Fruit fly (Drosophila melanogaster) whole organism, embryonic: ENCODE results near the gene CG32681.

Source experiments
- Adf1 ChIP-seq: fragments of 200-800 bp; sonication (Bioruptor generic); IDR thresholded peaks from 2 replicates; pipeline ENCODE4 v1.3.6; 2022; ENCODE audit warnings: missing biosample characterization, missing genetic modification characterization
- Antp ChIP-seq: fragments of 200-800 bp; sonication (Bioruptor generic); optimal IDR thresholded peaks from 3 replicates; lab custom pipeline; 2016; ENCODE audit warnings: missing biosample characterization, missing genetic modification characterization
- CG11085 ChIP-seq: fragments of 200-800 bp; sonication (Bioruptor generic); IDR thresholded peaks from 2 replicates; pipeline ENCODE4 v1.3.6; 2022; ENCODE audit warnings: missing biosample characterization, missing genetic modification characterization
- CG11504 ChIP-seq: fragments of 200-800 bp; sonication (Bioruptor generic); optimal IDR thresholded peaks from 3 replicates; lab custom pipeline; 2019; ENCODE audit warnings: missing biosample characterization, mild to moderate bottlenecking, missing genetic modification characterization, moderate library complexity
- CG13775 ChIP-seq: fragments of 200-800 bp; sonication (Bioruptor generic); optimal IDR thresholded peaks from 3 replicates; lab custom pipeline; 2017; ENCODE audit warnings: missing biosample characterization, mild to moderate bottlenecking, missing genetic modification characterization
- CG15696 ChIP-seq: fragments of 200-800 bp; sonication (Bioruptor generic); optimal IDR thresholded peaks from 2 replicates; lab custom pipeline; 2019; ENCODE audit warnings: missing biosample characterization, mild to moderate bottlenecking, missing genetic modification characterization, moderate library complexity
- CG16779 ChIP-seq: fragments of 200-800 bp; sonication (Bioruptor generic); IDR thresholded peaks from 2 replicates; pipeline ENCODE4 v1.3.6; 2022; ENCODE audit warnings: missing biosample characterization, missing genetic modification characterization
- CG17829 ChIP-seq: fragments of 200-800 bp; optimal IDR thresholded peaks from 2 replicates; lab custom pipeline; 2019; ENCODE audit warnings: missing biosample characterization, mild to moderate bottlenecking, missing genetic modification characterization, moderate library complexity
- CG1792 ChIP-seq: fragments of 200-800 bp; sonication (Bioruptor generic); optimal IDR thresholded peaks from 2 replicates; lab custom pipeline; 2016; ENCODE audit warnings: missing biosample characterization, missing genetic modification characterization
- CG18011 ChIP-seq: fragments of 200-800 bp; sonication (Bioruptor generic); optimal IDR thresholded peaks from 2 replicates; lab custom pipeline; 2017; ENCODE audit warnings: missing biosample characterization, missing genetic modification characterization, mild to moderate bottlenecking, moderate library complexity, missing genotype
- CG18599 ChIP-seq: fragments of 200-800 bp; sonication (Bioruptor generic); optimal IDR thresholded peaks from 3 replicates; lab custom pipeline; 2017; ENCODE audit warnings: missing biosample characterization, missing genetic modification characterization, mild to moderate bottlenecking, moderate library complexity, missing genetic modification reagents
- CG2199 ChIP-seq: fragments of 200-800 bp; sonication (Bioruptor generic); IDR thresholded peaks from 3 replicates; pipeline ENCODE4 v1.3.6; 2022; ENCODE audit warnings: missing biosample characterization, missing genetic modification characterization
- CG30431 ChIP-seq: fragments of 200-800 bp; sonication (Bioruptor generic); optimal IDR thresholded peaks from 2 replicates; lab custom pipeline; 2017; ENCODE audit warnings: missing biosample characterization, missing genetic modification characterization
- CG31224 ChIP-seq: fragments of 200-800 bp; sonication (Bioruptor generic); IDR thresholded peaks from 2 replicates; pipeline ENCODE4 v1.3.6; 2022; ENCODE audit warnings: missing biosample characterization, missing genetic modification characterization
- CG32772 ChIP-seq: fragments of 200-800 bp; sonication (Bioruptor generic); IDR thresholded peaks from 2 replicates; pipeline ENCODE4 v1.3.6; 2022; ENCODE audit warnings: missing biosample characterization, missing genetic modification characterization
- CG3995 ChIP-seq: fragments of 200-800 bp; sonication (Bioruptor generic); optimal IDR thresholded peaks from 3 replicates; lab custom pipeline; 2016; ENCODE audit warnings: missing biosample characterization, missing genetic modification characterization
- CG43689 ChIP-seq: fragments of 200-800 bp; sonication (Bioruptor generic); IDR thresholded peaks from 2 replicates; pipeline ENCODE4 v1.3.6; 2022; ENCODE audit warnings: missing biosample characterization, missing genetic modification characterization
- CG8281 ChIP-seq: fragments of 200-800 bp; sonication (Bioruptor generic); optimal IDR thresholded peaks from 2 replicates; lab custom pipeline; 2018; ENCODE audit warnings: missing biosample characterization, mild to moderate bottlenecking, missing genetic modification characterization, moderate library complexity
- CG8290 ChIP-seq, 3 experiments: fragments of 200-800 bp; sonication (Bioruptor generic); optimal IDR thresholded peaks; 2 replicates each; lab custom pipeline; 2016 to 2019; ENCODE audit warnings: missing biosample characterization in 3 of 3, missing genetic modification characterization in 3 of 3, mild to moderate bottlenecking in 2 of 3, moderate library complexity in 1 of 3
- CG9817 ChIP-seq: fragments of 200-800 bp; sonication (Bioruptor generic); optimal IDR thresholded peaks from 2 replicates; lab custom pipeline; 2018; ENCODE audit warnings: missing biosample characterization, mild to moderate bottlenecking, missing genetic modification characterization, moderate library complexity
- Dad ChIP-seq: fragments of 200-800 bp; sonication (Bioruptor generic); optimal IDR thresholded peaks from 3 replicates; lab custom pipeline; 2016; ENCODE audit warnings: missing biosample characterization, missing genetic modification characterization
- Deaf1 ChIP-seq: fragments of 200-800 bp; optimal IDR thresholded peaks from 3 replicates; lab custom pipeline; 2019; ENCODE audit warnings: missing biosample characterization, mild to moderate bottlenecking, missing genetic modification characterization, moderate library complexity
- Dfd ChIP-seq, 2 experiments: fragments of >200 bp; optimal IDR thresholded peaks; 2 replicates each; lab custom pipeline; 2017; ENCODE audit warnings: missing biosample characterization in 2 of 2, missing genetic modification characterization in 2 of 2
- Ets65A ChIP-seq: fragments of 200-800 bp; sonication (Bioruptor generic); peaks from one replicate; lab custom pipeline; 2016; ENCODE audit warnings: missing biosample characterization, missing genetic modification characterization
- Gug ChIP-seq: fragments of 200-800 bp; sonication (Bioruptor generic); IDR thresholded peaks from 4 replicates; pipeline ENCODE4 v1.3.6; 2022; ENCODE audit warnings: missing biosample characterization, missing genetic modification characterization
- Lhr ChIP-seq: fragments of 200-800 bp; sonication (Bioruptor generic); optimal IDR thresholded peaks from 3 replicates; lab custom pipeline; 2017; ENCODE audit warnings: mild to moderate bottlenecking, missing biosample characterization, missing genetic modification reagents, missing genetic modification characterization
- Mrtf ChIP-seq: fragments of 200-800 bp; sonication (Bioruptor generic); IDR thresholded peaks from 3 replicates; pipeline ENCODE4 v1.3.6; 2022; ENCODE audit warnings: missing biosample characterization, missing genetic modification characterization
- Side ChIP-seq: fragments of 200-800 bp; sonication (Bioruptor generic); optimal IDR thresholded peaks from 2 replicates; lab custom pipeline; 2016; ENCODE audit warnings: missing biosample characterization, missing genetic modification characterization
- Ssrp ChIP-seq: fragments of 200-800 bp; sonication (Bioruptor generic); optimal IDR thresholded peaks from 2 replicates; lab custom pipeline; 2018; ENCODE audit warnings: missing biosample characterization, mild to moderate bottlenecking, missing genetic modification characterization, moderate library complexity
- TFAM ChIP-seq: fragments of 200-800 bp; sonication (Bioruptor generic); optimal IDR thresholded peaks from 2 replicates; lab custom pipeline; 2017; ENCODE audit warnings: missing biosample characterization, missing genetic modification characterization, inconsistent platforms
- abd-A ChIP-seq: fragments of 200-800 bp; sonication (Bioruptor generic); optimal IDR thresholded peaks from 3 replicates; lab custom pipeline; 2019; ENCODE audit warnings: missing biosample characterization, mild to moderate bottlenecking, missing genetic modification characterization, moderate library complexity
- ato ChIP-seq: fragments of 200-800 bp; sonication (Bioruptor generic); IDR thresholded peaks from 2 replicates; pipeline ENCODE4 v1.3.6; 2022; ENCODE audit warnings: missing biosample characterization, missing genetic modification characterization; ENCODE audit not compliant: partially characterized antibody
- bbx ChIP-seq: fragments of 200-800 bp; sonication (Bioruptor generic); IDR thresholded peaks from 2 replicates; pipeline ENCODE4 v1.3.6; 2022; ENCODE audit warnings: missing biosample characterization, missing genetic modification characterization; ENCODE audit not compliant: partially characterized antibody
- bcd ChIP-seq: fragments of 200-800 bp; sonication (Bioruptor generic); optimal IDR thresholded peaks from 2 replicates; lab custom pipeline; 2017; ENCODE audit warnings: missing biosample characterization, mild to moderate bottlenecking, missing genetic modification characterization
- cwo ChIP-seq: fragments of 200-800 bp; sonication (Bioruptor generic); optimal IDR thresholded peaks from 3 replicates; lab custom pipeline; 2017; ENCODE audit warnings: missing biosample characterization, missing genetic modification characterization, mild to moderate bottlenecking, moderate library complexity, missing genetic modification reagents
- dan ChIP-seq: fragments of 200-800 bp; sonication (Bioruptor generic); IDR thresholded peaks from 2 replicates; pipeline ENCODE4 v1.3.6; 2022; ENCODE audit warnings: missing biosample characterization, missing genetic modification characterization
- dati ChIP-seq: fragments of 200-800 bp; sonication (Bioruptor generic); IDR thresholded peaks from 2 replicates; pipeline ENCODE4 v1.3.6; 2022; ENCODE audit warnings: missing biosample characterization, missing genetic modification characterization
- dimm ChIP-seq: fragments of 200-800 bp; sonication (Bioruptor generic); IDR thresholded peaks from 2 replicates; pipeline ENCODE4 v1.3.6; 2022; ENCODE audit warnings: missing biosample characterization, missing genetic modification characterization
- gce ChIP-seq: fragments of 200-800 bp; sonication (Bioruptor generic); IDR thresholded peaks from 3 replicates; pipeline ENCODE4 v1.3.6; 2022; ENCODE audit warnings: missing biosample characterization, missing genetic modification characterization
- kni ChIP-seq: fragments of 200-800 bp; sonication (Bioruptor generic); optimal IDR thresholded peaks from 3 replicates; lab custom pipeline; 2017; ENCODE audit warnings: mild to moderate bottlenecking, missing biosample characterization, missing genetic modification reagents, missing genetic modification characterization
- lov ChIP-seq, 2 experiments: fragments of 200-800 bp in 1 of 2; fragments of >200 bp in 1 of 2; sonication (Bioruptor generic) in 1 of 2; IDR thresholded peaks in 1 of 2; optimal IDR thresholded peaks in 1 of 2; 2 replicates in 1 of 2; 3 replicates in 1 of 2; pipeline versions ENCODE4 v1.3.6 to Lab custom; 2017 to 2022; ENCODE audit warnings: missing biosample characterization in 1 of 2, missing genetic modification characterization in 1 of 2
- p53 ChIP-seq: fragments of 200-800 bp; sonication (Bioruptor generic); optimal IDR thresholded peaks from 2 replicates; lab custom pipeline; 2016; ENCODE audit warnings: missing biosample characterization, missing genetic modification characterization
- pan ChIP-seq, 4 experiments: fragments of >200 bp in 3 of 4; fragments of 200-800 bp in 1 of 4; sonication (Bioruptor generic) in 1 of 4; optimal IDR thresholded peaks in 3 of 4; IDR thresholded peaks in 1 of 4; 2 replicates each; pipeline versions ENCODE4 v1.3.6 to Lab custom; 2017 to 2022; ENCODE audit warnings: missing biosample characterization in 2 of 4, missing genetic modification characterization in 2 of 4, mixed read lengths in 1 of 4
- pum ChIP-seq: fragments of 200-800 bp; sonication (Bioruptor generic); optimal IDR thresholded peaks from 2 replicates; lab custom pipeline; 2016; ENCODE audit warnings: missing biosample characterization, missing genetic modification characterization
- ranshi ChIP-seq: fragments of 200-800 bp; sonication (Bioruptor generic); IDR thresholded peaks from 2 replicates; pipeline ENCODE4 v1.3.6; 2022; ENCODE audit warnings: missing biosample characterization, missing genetic modification characterization
- sob ChIP-seq: fragments of 200-800 bp; sonication (Bioruptor generic); IDR thresholded peaks from 2 replicates; pipeline ENCODE4 v1.3.6; 2022; ENCODE audit warnings: missing biosample characterization, missing genetic modification characterization
- ssp ChIP-seq: fragments of 200-800 bp; sonication (Bioruptor generic); IDR thresholded peaks from 2 replicates; pipeline ENCODE4 v1.3.6; 2022; ENCODE audit warnings: missing biosample characterization, missing genetic modification characterization
- vfl ChIP-seq: fragments of 200-800 bp; sonication (Bioruptor generic); optimal IDR thresholded peaks from 2 replicates; lab custom pipeline; 2016; ENCODE audit warnings: missing biosample characterization, missing genetic modification characterization
- vnd ChIP-seq: fragments of 200-800 bp; sonication (Bioruptor generic); IDR thresholded peaks from 3 replicates; pipeline ENCODE4 v1.3.6; 2022; ENCODE audit warnings: missing biosample characterization, missing genetic modification characterization; ENCODE audit not compliant: partially characterized antibody
- wor ChIP-seq: fragments of 200-800 bp; sonication (Bioruptor generic); IDR thresholded peaks from 2 replicates; pipeline ENCODE4 v1.3.6; 2022; ENCODE audit warnings: missing biosample characterization, missing genetic modification characterization
- yki ChIP-seq: fragments of >200 bp; optimal IDR thresholded peaks from 3 replicates; lab custom pipeline; 2018

The CG32681 gene

DNA sequence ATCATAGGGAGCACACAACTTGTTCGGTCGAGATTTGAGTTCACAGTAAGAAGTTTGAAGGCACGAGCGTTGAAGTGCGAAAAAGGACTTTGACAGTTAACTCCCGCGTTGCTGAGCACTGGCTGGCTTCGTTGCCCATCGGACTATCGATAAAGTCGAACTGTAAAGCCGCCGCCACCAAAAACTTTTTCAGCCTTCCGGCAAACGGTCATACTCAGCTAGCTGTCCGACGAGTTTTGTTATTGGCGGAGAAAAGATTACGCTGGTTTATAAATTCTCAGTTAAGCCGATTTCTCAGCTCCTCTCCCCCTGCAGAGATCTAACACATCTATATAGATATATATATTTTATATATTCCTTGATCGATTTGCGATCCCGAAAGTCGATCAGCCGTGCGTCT is 4.6 kb upstream of the CG32681 start, which contains the start of the genes Psf3 and flw (continued):
- TF ChIP-seq CG3995 (GFP tag; lab: Kevin White, UChicago) = no peak
- TF ChIP-seq CG30431 = no peak
- peak; percentile 89 for TF ChIP-seq Ets65A
- no peak for TF ChIP-seq CG32772 (GFP tag; lab: Robert Waterston, UW)
- TF ChIP-seq Antp (GFP tag; lab: Kevin White, UChicago) = peak; percentile 4
- no peak for TF ChIP-seq lov (optimal IDR thresholded peaks at IDR 0.05; lab: Kevin White, UChicago)
- TF ChIP-seq lov (GFP tag; IDR thresholded peaks at IDR 0.05; lab: Robert Waterston, UW) = no peak
- TF ChIP-seq Side (GFP tag; lab: Kevin White, UChicago) = peak; percentile 5
- TF ChIP-seq Mrtf (GFP tag; lab: Robert Waterston, UW) = no peak
- no peak for TF ChIP-seq CG15696 (tag; lab: Kevin White, UChicago)
- no peak for TF ChIP-seq yki (lab: Kevin White, UChicago)
- TF ChIP-seq CG2199 (GFP tag; lab: Robert Waterston, UW) = no peak
- TF ChIP-seq sob (GFP tag; lab: Robert Waterston, UW) = peak; percentile 48; the same call in 1 of the 2 replicates
- TF ChIP-seq cwo (GFP tag; lab: Kevin White, UChicago) = no peak
- TF ChIP-seq ato (GFP tag; lab: Robert Waterston, UW) = peak; percentile 78
- TF ChIP-seq wor (GFP tag; lab: Robert Waterston, UW) = no peak
- TF ChIP-seq Adf1 = no peak
- TF ChIP-seq CG1792 (GFP tag; lab: Kevin White, UChicago) = no peak
- no peak for TF ChIP-seq dati (GFP tag; lab: Robert Waterston, UW)
- no peak for TF ChIP-seq CG17829 (tag; lab: Kevin White, UChicago)
- TF ChIP-seq dimm (GFP tag; lab: Robert Waterston, UW) = no peak
- peak; percentile 19 for TF ChIP-seq CG18599
- TF ChIP-seq dan = no peak
- TF ChIP-seq CG9817 (tag; lab: Kevin White, UChicago) = no peak
- TF ChIP-seq Ssrp (tag; lab: Kevin White, UChicago) = no peak
- TF ChIP-seq vnd (GFP tag; lab: Robert Waterston, UW) = peak; percentile 49; the same call in 1 of the 3 replicates
- no peak for TF ChIP-seq CG11085 (GFP tag; lab: Robert Waterston, UW)
- TF ChIP-seq p53 (GFP tag; lab: Kevin White, UChicago) = no peak
- no peak for TF ChIP-seq Lhr (GFP tag; lab: Kevin White, UChicago)
- no peak for TF ChIP-seq CG31224 (GFP tag; lab: Robert Waterston, UW)
- no peak for TF ChIP-seq CG43689 (GFP tag; lab: Robert Waterston, UW)
- TF ChIP-seq Dfd (GFP tag; optimal IDR thresholded peaks at IDR 0.05; lab: Kevin White, UChicago) = no peak
- TF ChIP-seq kni = no peak
- TF ChIP-seq CG18011 = no peak
- no peak for TF ChIP-seq Deaf1 (tag; lab: Kevin White, UChicago)
- no peak for TF ChIP-seq gce (GFP tag; lab: Robert Waterston, UW)
- no peak; the same call in 3 of the 4 replicates for TF ChIP-seq Gug (GFP tag; lab: Robert Waterston, UW)
- TF ChIP-seq CG16779 (GFP tag; lab: Robert Waterston, UW) = no peak
- no peak for TF ChIP-seq Dad
- TF ChIP-seq CG8281 (tag; lab: Kevin White, UChicago) = no peak
- TF ChIP-seq CG13775 (GFP tag; lab: Kevin White, UChicago) = no peak
- no peak for TF ChIP-seq vfl (GFP tag; lab: Kevin White, UChicago)
- no peak for TF ChIP-seq ssp (GFP tag; lab: Robert Waterston, UW)
- TF ChIP-seq pan (optimal IDR thresholded peaks at IDR 0.05; lab: Kevin White, UChicago) = no peak
- peak in 1 of 2 experiments; percentile 34 for TF ChIP-seq pan (GFP tag; optimal IDR thresholded peaks at IDR 0.05 in 1 of 2, IDR thresholded peaks at IDR 0.05 in 1 of 2)
- TF ChIP-seq pum (GFP tag; lab: Kevin White, UChicago) = no peak
- no peak for TF ChIP-seq ranshi (GFP tag; lab: Robert Waterston, UW)
- TF ChIP-seq bbx (GFP tag; lab: Robert Waterston, UW) = peak; percentile 67
- no peak for TF ChIP-seq abd-A (tag; lab: Kevin White, UChicago)
- TF ChIP-seq CG8290 (GFP tag; optimal IDR thresholded peaks at IDR 0.05; lab: Kevin White, UChicago) = no peak
- no peak for TF ChIP-seq CG8290 (tag; optimal IDR thresholded peaks at IDR 0.05; lab: Kevin White, UChicago)
- no peak for TF ChIP-seq CG11504 (tag; lab: Kevin White, UChicago)
- TF ChIP-seq bcd (GFP tag; lab: Kevin White, UChicago) = no peak
- no peak for TF ChIP-seq TFAM (GFP tag; lab: Kevin White, UChicago)
